Worm (Caenorhabditis elegans) whole organism, young adult: ENCODE results near the gene T08H10.3.

Source experiments
- B0261.1 ChIP-seq: sonication (generic microtip); optimal IDR thresholded peaks from 2 replicates; lab custom pipeline; 2016; ENCODE audit warnings: mild to moderate bottlenecking, missing genetic modification characterization, moderate library complexity, missing compliant biosample characterization
- B0336.3 ChIP-seq: fragments of 200-800 bp; sonication (Bioruptor generic); IDR thresholded peaks from 2 replicates; pipeline ENCODE4 v1.3.6; 2022; ENCODE audit warnings: missing genetic modification characterization, missing compliant biosample characterization
- K12H6.12 ChIP-seq: fragments of 200-800 bp; sonication (Bioruptor generic); optimal IDR thresholded peaks from 2 replicates; lab custom pipeline; 2018; ENCODE audit warnings: mild to moderate bottlenecking, missing genetic modification characterization, missing compliant biosample characterization
- T26A5.8 ChIP-seq: sonication (generic microtip); optimal IDR thresholded peaks from 2 replicates; lab custom pipeline; 2016; ENCODE audit warnings: missing genetic modification characterization, missing compliant biosample characterization
- Y56A3A.18 ChIP-seq: fragments of 200-800 bp; sonication (Bioruptor generic); IDR thresholded peaks from 2 replicates; pipeline ENCODE4 v1.3.6; 2022; ENCODE audit warnings: missing genetic modification reagents, missing genetic modification characterization, missing compliant biosample characterization
- Y95B8A.8 ChIP-seq: fragments of 200-800 bp; sonication (Bioruptor generic); IDR thresholded peaks from 2 replicates; pipeline ENCODE4 v1.3.6; 2022; ENCODE audit warnings: missing genetic modification reagents, missing genetic modification characterization, missing compliant biosample characterization
- ama-1 ChIP-seq, 3 experiments: fragments of 150-350 bp in 1 of 3; sonication (generic microtip) in 2 of 3; optimal IDR thresholded peaks; 2 replicates each; lab custom pipeline; 2014 to 2018; ENCODE audit warnings: missing biosample characterization in 2 of 3, missing genetic modification characterization in 2 of 3, missing genetic modification reagents in 2 of 3
- athp-1 ChIP-seq: sonication (generic microtip); optimal IDR thresholded peaks from 2 replicates; lab custom pipeline; 2017; ENCODE audit warnings: mild to moderate bottlenecking, missing genetic modification characterization, missing compliant biosample characterization
- attf-3 ChIP-seq: fragments of 200-800 bp; sonication (Bioruptor generic); conservative IDR thresholded peaks from 2 replicates; pipeline ENCODE4 v1.3.6; 2022; ENCODE audit warnings: missing genetic modification reagents, missing genetic modification characterization, missing compliant biosample characterization
- attf-5 ChIP-seq: fragments of 200-800 bp; sonication (Bioruptor generic); optimal IDR thresholded peaks from 2 replicates; lab custom pipeline; 2018; ENCODE audit warnings: mild to moderate bottlenecking, missing genetic modification characterization, missing compliant biosample characterization
- cebp-1 ChIP-seq, 2 experiments: fragments of 200-800 bp in 1 of 2; sonication (Bioruptor generic) in 1 of 2; sonication (generic microtip) in 1 of 2; IDR thresholded peaks in 1 of 2; optimal IDR thresholded peaks in 1 of 2; 2 replicates each; pipeline versions ENCODE4 v1.3.6 to Lab custom; 2017 to 2022; ENCODE audit warnings: missing compliant biosample characterization in 2 of 2, missing genetic modification characterization in 2 of 2, mild to moderate bottlenecking in 1 of 2, missing genetic modification reagents in 1 of 2, moderate library complexity in 1 of 2
- cebp-2 ChIP-seq: fragments of 200-800 bp; sonication (Bioruptor generic); IDR thresholded peaks from 2 replicates; pipeline ENCODE4 v1.3.6; 2022; ENCODE audit warnings: missing genetic modification characterization, missing compliant biosample characterization
- dox-1 ChIP-seq: fragments of 200-800 bp; sonication (Bioruptor generic); IDR thresholded peaks from 2 replicates; pipeline ENCODE4 v1.3.6; 2022; ENCODE audit warnings: missing genetic modification reagents, missing genetic modification characterization, missing compliant biosample characterization
- dpl-1 ChIP-seq: fragments of 150-350 bp; optimal IDR thresholded peaks from 2 replicates; lab custom pipeline; 2014; ENCODE audit warnings: missing biosample characterization, missing genetic modification reagents, missing genetic modification characterization
- egl-18 ChIP-seq: fragments of 200-800 bp; sonication (Bioruptor generic); IDR thresholded peaks from 2 replicates; pipeline ENCODE4 v1.3.6; 2022; ENCODE audit warnings: missing genetic modification reagents, missing genetic modification characterization, missing compliant biosample characterization
- egl-44 ChIP-seq: fragments of 200-800 bp; sonication (Bioruptor generic); IDR thresholded peaks from 2 replicates; pipeline ENCODE4 v1.3.6; 2022; ENCODE audit warnings: missing genetic modification reagents, missing genetic modification characterization, missing compliant biosample characterization
- egrh-3 ChIP-seq: fragments of 200-800 bp; sonication (Bioruptor generic); IDR thresholded peaks from 2 replicates; pipeline ENCODE4 v1.3.6; 2022; ENCODE audit warnings: missing genetic modification reagents, missing genetic modification characterization, missing compliant biosample characterization
- fkh-3 ChIP-seq: sonication (generic microtip); optimal IDR thresholded peaks from 2 replicates; lab custom pipeline; 2016; ENCODE audit warnings: mild to moderate bottlenecking, missing genetic modification characterization, missing compliant biosample characterization
- him-1 ChIP-seq: sonication (generic microtip); optimal IDR thresholded peaks from 2 replicates; lab custom pipeline; 2016; ENCODE audit warnings: missing genotype, missing genetic modification reagents, missing genetic modification characterization, missing compliant biosample characterization
- hlh-26 ChIP-seq: fragments of 200-800 bp; sonication (Bioruptor generic); conservative IDR thresholded peaks from 2 replicates; pipeline ENCODE4 v1.3.6; 2022; ENCODE audit warnings: missing genetic modification reagents, missing genetic modification characterization, missing compliant biosample characterization
- let-607 ChIP-seq, 2 experiments: fragments of 200-800 bp in 1 of 2; sonication (Bioruptor generic) in 1 of 2; sonication (generic microtip) in 1 of 2; optimal IDR thresholded peaks; 2 replicates each; lab custom pipeline; 2016 to 2018; ENCODE audit warnings: mild to moderate bottlenecking in 2 of 2, missing compliant biosample characterization in 2 of 2, missing genetic modification characterization in 2 of 2, moderate library complexity in 2 of 2, missing genotype in 1 of 2
- lir-1 ChIP-seq: fragments of 200-800 bp; sonication (Bioruptor generic); conservative IDR thresholded peaks from 2 replicates; pipeline ENCODE4 v1.3.6; 2022; ENCODE audit warnings: missing genetic modification reagents, missing genetic modification characterization, missing compliant biosample characterization
- madf-3 ChIP-seq: fragments of 200-800 bp; sonication (Bioruptor generic); IDR thresholded peaks from 2 replicates; pipeline ENCODE4 v1.3.6; 2022; ENCODE audit warnings: missing genetic modification reagents, missing genetic modification characterization, missing compliant biosample characterization
- mcd-1 ChIP-seq: fragments of 200-800 bp; sonication (Bioruptor generic); IDR thresholded peaks from 2 replicates; pipeline ENCODE4 v1.3.6; 2022; ENCODE audit warnings: missing genetic modification reagents, missing genetic modification characterization, missing compliant biosample characterization
- nfyb-1 ChIP-seq: fragments of 200-800 bp; sonication (Bioruptor generic); IDR thresholded peaks from 2 replicates; pipeline ENCODE4 v1.3.6; 2022; ENCODE audit warnings: missing genetic modification reagents, missing genetic modification characterization, missing compliant biosample characterization
- nhr-27 ChIP-seq: fragments of 200-800 bp; sonication (Bioruptor generic); optimal IDR thresholded peaks from 2 replicates; lab custom pipeline; 2018; ENCODE audit warnings: mild to moderate bottlenecking, missing genetic modification characterization, moderate library complexity, missing compliant biosample characterization
- nhr-80 ChIP-seq: sonication (generic microtip); optimal IDR thresholded peaks from 2 replicates; lab custom pipeline; 2016; ENCODE audit warnings: missing genetic modification characterization, missing compliant biosample characterization
- nhr-90 ChIP-seq: sonication (generic microtip); optimal IDR thresholded peaks from 2 replicates; lab custom pipeline; 2016; ENCODE audit warnings: missing genotype, mild to moderate bottlenecking, missing genetic modification characterization, missing compliant biosample characterization
- snpc-1.3 ChIP-seq: sonication (generic microtip); optimal IDR thresholded peaks from 2 replicates; lab custom pipeline; 2017; ENCODE audit warnings: missing genetic modification characterization, mild to moderate bottlenecking, missing compliant biosample characterization, antibody characterized with exemption, moderate library complexity, missing genotype, missing genetic modification reagents; ENCODE audit not compliant: insufficient read depth
- tlf-1 ChIP-seq: fragments of 200-800 bp; sonication (Bioruptor generic); optimal IDR thresholded peaks from 2 replicates; lab custom pipeline; 2018; ENCODE audit warnings: mild to moderate bottlenecking, missing genetic modification characterization, missing compliant biosample characterization
- unc-130 ChIP-seq: sonication (generic microtip); optimal IDR thresholded peaks from 2 replicates; lab custom pipeline; 2016; ENCODE audit warnings: missing genetic modification reagents, missing genetic modification characterization, missing compliant biosample characterization
- unc-62 ChIP-seq: fragments of 150-350 bp; optimal IDR thresholded peaks from 2 replicates; lab custom pipeline; 2014; ENCODE audit warnings: missing biosample characterization, missing genetic modification reagents, missing genetic modification characterization
- zfh-2 ChIP-seq: fragments of 200-800 bp; sonication (Bioruptor generic); conservative IDR thresholded peaks from 2 replicates; pipeline ENCODE4 v1.3.6; 2022; ENCODE audit warnings: missing genetic modification reagents, missing genetic modification characterization, missing compliant biosample characterization
- zim-3 ChIP-seq: sonication (generic microtip); optimal IDR thresholded peaks from 2 replicates; lab custom pipeline; 2017; ENCODE audit warnings: mild to moderate bottlenecking, missing genetic modification characterization, moderate library complexity, missing compliant biosample characterization
- ztf-25 ChIP-seq: fragments of 200-800 bp; sonication (Bioruptor generic); IDR thresholded peaks from 2 replicates; pipeline ENCODE4 v1.3.6; 2022; ENCODE audit warnings: missing genetic modification reagents, missing genetic modification characterization, missing compliant biosample characterization
- ztf-28 ChIP-seq: fragments of 200-800 bp; sonication (Bioruptor generic); IDR thresholded peaks from 2 replicates; pipeline ENCODE4 v1.3.6; 2022; ENCODE audit warnings: missing genetic modification reagents, missing genetic modification characterization, missing compliant biosample characterization

The T08H10.3 gene

ce11 chrV:4495114-4495819 lies 24.1 kb downstream of the T08H10.3 start:
- TF ChIP-seq zfh-2 (GFP tag; lab: Robert Waterston, UW) (peak; percentile 92), tlf-1 (GFP tag; lab: Kevin White, UChicago) (no peak), him-1 (tag; lab: Kevin White, UChicago) (no peak), lir-1 (no peak), dox-1 (GFP tag; lab: Robert Waterston, UW) (peak; percentile 58), egrh-3 (GFP tag; lab: Robert Waterston, UW) (peak; percentile 70; the same call in 1 of the 2 replicates), madf-3 (GFP tag; lab: Robert Waterston, UW) (no peak), nhr-90 (no peak), mcd-1 (GFP tag; lab: Robert Waterston, UW) (peak; percentile 26; the same call in 1 of the 2 replicates), unc-130 (GFP tag; lab: Kevin White, UChicago) (no peak), cebp-2 (0 out of 2 replicates have a peak, but pooled peaks have one; percentile 20), cebp-1 (GFP tag; IDR thresholded peaks at IDR 0.05; lab: Robert Waterston, UW) (no peak), cebp-1 (tag; optimal IDR thresholded peaks at IDR 0.05; lab: Kevin White, UChicago) (peak; percentile 37), let-607 (tag; optimal IDR thresholded peaks at IDR 0.05; lab: Kevin White, UChicago) (peak in 1 of 2 experiments; percentile 64), nhr-80 (tag; lab: Kevin White, UChicago) (peak; percentile 71), B0336.3 (GFP tag; lab: Robert Waterston, UW) (peak; percentile 27; the same call in 1 of the 2 replicates), egl-44 (GFP tag; lab: Robert Waterston, UW) (0 out of 2 replicates have a peak, but pooled peaks have one; percentile 32), snpc-1.3 (tag; lab: Kevin White, UChicago) (no peak), ama-1 (optimal IDR thresholded peaks at IDR 0.05; lab: Kevin White, UChicago) (no peak), ama-1 (GFP tag; optimal IDR thresholded peaks at IDR 0.05; lab: Kevin White, UChicago) (no peak)

ce11 chrV:4496104-4496586 lies 25.0 kb downstream of the T08H10.3 start:
- TF ChIP-seq ztf-25 (GFP tag; lab: Robert Waterston, UW) (0 out of 2 replicates have a peak, but pooled peaks have one; percentile 7), ztf-28 (GFP tag; lab: Robert Waterston, UW) (no peak), T26A5.8 (tag; lab: Kevin White, UChicago) (no peak), B0261.1 (tag; lab: Kevin White, UChicago) (no peak), athp-1 (tag; lab: Kevin White, UChicago) (no peak), attf-5 (GFP tag; lab: Kevin White, UChicago) (no peak), nhr-80 (tag; lab: Kevin White, UChicago) (peak; percentile 23), attf-3 (GFP tag; lab: Robert Waterston, UW) (no peak), hlh-26 (GFP tag; lab: Robert Waterston, UW) (no peak)

ce11 chrV:4497161-4497560 lies 26.0 kb downstream of the T08H10.3 start, which contains the start of gene unc-62:
Gene unc-62 (plus strand): TSS chrV:4497461.
- TF ChIP-seq zim-3 (tag; lab: Kevin White, UChicago): no peak
- no peak for TF ChIP-seq nfyb-1 (GFP tag; lab: Robert Waterston, UW)

- TF ChIP-seq egrh-3 (GFP tag; lab: Robert Waterston, UW) (peak; percentile 80; the same call in 1 of the 2 replicates), dpl-1 (GFP tag; lab: Kevin White, UChicago) (no peak), egl-18 (GFP tag; lab: Robert Waterston, UW) (0 out of 2 replicates have a peak, but pooled peaks have one; percentile 12), nhr-27 (no peak), mcd-1 (GFP tag; lab: Robert Waterston, UW) (peak; percentile 31; the same call in 1 of the 2 replicates), K12H6.12 (tag; lab: Kevin White, UChicago) (peak; percentile 55), Y95B8A.8 (GFP tag; lab: Robert Waterston, UW) (no peak), unc-62 (GFP tag; lab: Kevin White, UChicago) (peak; percentile 94), nfyb-1 (GFP tag; lab: Robert Waterston, UW) (peak; percentile 60; the same call in 1 of the 2 replicates), fkh-3 (no peak), cebp-1 (GFP tag; IDR thresholded peaks at IDR 0.05; lab: Robert Waterston, UW) (0 out of 2 replicates have a peak, but pooled peaks have one; percentile 41), cebp-1 (tag; optimal IDR thresholded peaks at IDR 0.05; lab: Kevin White, UChicago) (peak; percentile 29), zfh-2 (GFP tag; lab: Robert Waterston, UW) (peak; percentile 78), B0336.3 (GFP tag; lab: Robert Waterston, UW) (0 out of 2 replicates have a peak, but pooled peaks have one; percentile 37), Y56A3A.18 (GFP tag; lab: Robert Waterston, UW) (0 out of 2 replicates have a peak, but pooled peaks have one; percentile 12)
- TF ChIP-seq, all 124 proteins: peak for 10
Observed at ce11 chrV:4499156-4499808, 28.1 kb downstream of the T08H10.3 start.
